Fruit fly (Drosophila melanogaster) whole organism, embryonic: ENCODE data around the gene Pex7.

Experiments used
- CG10147 ChIP-seq: fragments of 200-800 bp; sonication (Bioruptor generic); optimal IDR thresholded peaks from 2 replicates; lab custom pipeline; 2019; ENCODE audit warnings: missing biosample characterization, mild to moderate bottlenecking, missing genetic modification characterization, moderate library complexity
- CG10209 ChIP-seq: fragments of 200-800 bp; sonication (Bioruptor generic); optimal IDR thresholded peaks from 3 replicates; lab custom pipeline; 2017; ENCODE audit warnings: missing biosample characterization, mild to moderate bottlenecking, missing genetic modification characterization, missing genetic modification reagents
- CG11560 ChIP-seq: fragments of 200-800 bp; sonication (Bioruptor generic); IDR thresholded peaks from 3 replicates; pipeline ENCODE4 v1.3.6; 2022; ENCODE audit warnings: missing biosample characterization, missing genetic modification characterization
- CG13287 ChIP-seq: fragments of 200-800 bp; sonication (Bioruptor generic); IDR thresholded peaks from 2 replicates; pipeline ENCODE4 v1.3.6; 2022; ENCODE audit warnings: missing biosample characterization, missing genetic modification characterization; ENCODE audit not compliant: partially characterized antibody
- CG13296 ChIP-seq: fragments of 200-800 bp; sonication (Bioruptor generic); optimal IDR thresholded peaks from 3 replicates; lab custom pipeline; 2018; ENCODE audit warnings: missing biosample characterization, mild to moderate bottlenecking, missing genetic modification characterization
- CG14441 ChIP-seq: fragments of 200-800 bp; sonication (Bioruptor generic); IDR thresholded peaks from 2 replicates; pipeline ENCODE4 v1.3.6; 2022; ENCODE audit warnings: missing biosample characterization, missing genetic modification characterization
- CG14710 ChIP-seq: fragments of 200-800 bp; sonication (Bioruptor generic); optimal IDR thresholded peaks from 3 replicates; lab custom pipeline; 2019; ENCODE audit warnings: missing biosample characterization, mild to moderate bottlenecking, missing genetic modification characterization, moderate library complexity
- CG15514 ChIP-seq: fragments of 200-800 bp; sonication (Bioruptor generic); optimal IDR thresholded peaks from 3 replicates; lab custom pipeline; 2017; ENCODE audit warnings: missing biosample characterization, missing genetic modification characterization, mild to moderate bottlenecking, moderate library complexity, missing genetic modification reagents
- CG16815 ChIP-seq: fragments of 200-800 bp; sonication (Bioruptor generic); optimal IDR thresholded peaks from 3 replicates; lab custom pipeline; 2017; ENCODE audit warnings: missing biosample characterization, mild to moderate bottlenecking, missing genetic modification characterization
- CG17568 ChIP-seq: fragments of 200-800 bp; sonication (Bioruptor generic); optimal IDR thresholded peaks from 2 replicates; lab custom pipeline; 2018; ENCODE audit warnings: missing biosample characterization, mild to moderate bottlenecking, missing genetic modification characterization, moderate library complexity
- CG17829 ChIP-seq: fragments of 200-800 bp; optimal IDR thresholded peaks from 2 replicates; lab custom pipeline; 2019; ENCODE audit warnings: missing biosample characterization, mild to moderate bottlenecking, missing genetic modification characterization, moderate library complexity
- CG2116 ChIP-seq: fragments of 200-800 bp; sonication (Bioruptor generic); optimal IDR thresholded peaks from 3 replicates; lab custom pipeline; 2018; ENCODE audit warnings: missing biosample characterization, mild to moderate bottlenecking, missing genetic modification characterization
- CG2712 ChIP-seq: fragments of 200-800 bp; optimal IDR thresholded peaks from 3 replicates; lab custom pipeline; 2019; ENCODE audit warnings: missing biosample characterization, mild to moderate bottlenecking, missing genetic modification characterization, moderate library complexity
- CG32532 ChIP-seq: fragments of 200-800 bp; sonication (Bioruptor generic); IDR thresholded peaks from 2 replicates; pipeline ENCODE4 v1.3.6; 2022; ENCODE audit warnings: missing biosample characterization, missing genetic modification characterization
- CG3281 ChIP-seq: fragments of 200-800 bp; sonication (Bioruptor generic); optimal IDR thresholded peaks from 3 replicates; lab custom pipeline; 2017; ENCODE audit warnings: missing biosample characterization, mild to moderate bottlenecking, missing genetic modification characterization
- CG34376 ChIP-seq: fragments of 200-800 bp; sonication (Bioruptor generic); optimal IDR thresholded peaks from 2 replicates; lab custom pipeline; 2018; ENCODE audit warnings: missing biosample characterization, mild to moderate bottlenecking, missing genetic modification characterization
- CG3726 ChIP-seq: fragments of 200-800 bp; sonication (Bioruptor generic); IDR thresholded peaks from 3 replicates; pipeline ENCODE4, ENCODE4 v1.3.6; 2022; ENCODE audit warnings: missing biosample characterization, missing genetic modification characterization
- CG3838 ChIP-seq: fragments of 200-800 bp; sonication (Bioruptor generic); optimal IDR thresholded peaks from 3 replicates; lab custom pipeline; 2016; ENCODE audit warnings: missing biosample characterization, missing genetic modification characterization
- CG3847 ChIP-seq: fragments of 200-800 bp; sonication (Bioruptor generic); IDR thresholded peaks from 2 replicates; pipeline ENCODE4 v1.3.6; 2022; ENCODE audit warnings: missing biosample characterization, missing genetic modification characterization
- CG7963 ChIP-seq: fragments of 200-800 bp; sonication (Bioruptor generic); IDR thresholded peaks from 3 replicates; pipeline ENCODE4 v1.3.6; 2022; ENCODE audit warnings: missing biosample characterization, missing genetic modification characterization; ENCODE audit not compliant: partially characterized antibody
- CG8765 ChIP-seq: fragments of 200-800 bp; sonication (Bioruptor generic); IDR thresholded peaks from 2 replicates; pipeline ENCODE4 v1.3.6; 2022; ENCODE audit warnings: missing biosample characterization, missing genetic modification characterization
- CG8924 ChIP-seq: fragments of 200-800 bp; optimal IDR thresholded peaks from 3 replicates; lab custom pipeline; 2019; ENCODE audit warnings: missing biosample characterization, mild to moderate bottlenecking, missing genetic modification characterization, moderate library complexity
- CHES-1-like ChIP-seq: fragments of 200-800 bp; sonication (Bioruptor generic); optimal IDR thresholded peaks from 2 replicates; lab custom pipeline; 2016; ENCODE audit warnings: missing biosample characterization, missing genetic modification characterization
- Dp ChIP-seq: fragments of 200-800 bp; sonication (Bioruptor generic); optimal IDR thresholded peaks from 2 replicates; lab custom pipeline; 2018; ENCODE audit warnings: missing biosample characterization, mild to moderate bottlenecking, missing genetic modification characterization, moderate library complexity
- Drgx ChIP-seq: fragments of 200-800 bp; sonication (Bioruptor generic); IDR thresholded peaks from 2 replicates; pipeline ENCODE4 v1.3.6; 2022; ENCODE audit warnings: missing biosample characterization, missing genetic modification characterization
- Fer1 ChIP-seq: fragments of 200-800 bp; sonication (Bioruptor generic); optimal IDR thresholded peaks from 2 replicates; lab custom pipeline; 2017; ENCODE audit warnings: missing biosample characterization, mild to moderate bottlenecking, missing genetic modification characterization
- HLH4C ChIP-seq: fragments of 200-800 bp; sonication (Bioruptor generic); IDR thresholded peaks from 3 replicates; pipeline ENCODE4 v1.3.6; 2022; ENCODE audit warnings: missing biosample characterization, missing genetic modification characterization; ENCODE audit not compliant: partially characterized antibody
- Hey ChIP-seq: fragments of 200-800 bp; sonication (Bioruptor generic); optimal IDR thresholded peaks from 3 replicates; lab custom pipeline; 2018; ENCODE audit warnings: missing biosample characterization, mild to moderate bottlenecking, missing genetic modification characterization
- Lim3 ChIP-seq: fragments of 200-800 bp; sonication (Bioruptor generic); IDR thresholded peaks from 2 replicates; pipeline ENCODE4 v1.3.6; 2022; ENCODE audit warnings: missing biosample characterization, missing genetic modification characterization
- Mad ChIP-seq: fragments of 200-800 bp; sonication (Bioruptor generic); optimal IDR thresholded peaks from 2 replicates; lab custom pipeline; 2016; ENCODE audit warnings: missing biosample characterization, missing genetic modification characterization
- Max ChIP-seq: fragments of 200-800 bp; sonication (Bioruptor generic); optimal IDR thresholded peaks from 2 replicates; lab custom pipeline; 2016; ENCODE audit warnings: missing biosample characterization, mild to moderate bottlenecking, missing genetic modification characterization
- Opbp ChIP-seq: fragments of 200-800 bp; sonication (Bioruptor generic); IDR thresholded peaks from 3 replicates; pipeline ENCODE4 v1.3.6; 2022; ENCODE audit warnings: missing biosample characterization, missing genetic modification characterization; ENCODE audit not compliant: partially characterized antibody
- abd-A ChIP-seq: fragments of 200-800 bp; sonication (Bioruptor generic); optimal IDR thresholded peaks from 3 replicates; lab custom pipeline; 2019; ENCODE audit warnings: missing biosample characterization, mild to moderate bottlenecking, missing genetic modification characterization, moderate library complexity
- al ChIP-seq: fragments of 200-800 bp; sonication (Bioruptor generic); IDR thresholded peaks from 2 replicates; pipeline ENCODE4 v1.3.6; 2022; ENCODE audit warnings: missing biosample characterization, missing genetic modification characterization
- ato ChIP-seq: fragments of 200-800 bp; sonication (Bioruptor generic); IDR thresholded peaks from 2 replicates; pipeline ENCODE4 v1.3.6; 2022; ENCODE audit warnings: missing biosample characterization, missing genetic modification characterization; ENCODE audit not compliant: partially characterized antibody
- en ChIP-seq: fragments of 200-800 bp; sonication (Bioruptor generic); optimal IDR thresholded peaks from 2 replicates; lab custom pipeline; 2016; ENCODE audit warnings: missing biosample characterization, missing genetic modification characterization
- eve ChIP-seq, 2 experiments: fragments of >200 bp; optimal IDR thresholded peaks; 2 replicates each; lab custom pipeline; 2017; ENCODE audit warnings: missing biosample characterization in 2 of 2, missing genetic modification characterization in 2 of 2
- eyg ChIP-seq: fragments of 200-800 bp; sonication (Bioruptor generic); optimal IDR thresholded peaks from 3 replicates; lab custom pipeline; 2016; ENCODE audit warnings: missing biosample characterization, missing genetic modification characterization
- jumu ChIP-seq: fragments of 200-800 bp; sonication (Bioruptor generic); optimal IDR thresholded peaks from 3 replicates; lab custom pipeline; 2016; ENCODE audit warnings: missing biosample characterization, missing genetic modification characterization
- lbe ChIP-seq: fragments of 200-800 bp; sonication (Bioruptor generic); optimal IDR thresholded peaks from 2 replicates; lab custom pipeline; 2016; ENCODE audit warnings: missing biosample characterization, mild to moderate bottlenecking, missing genetic modification characterization
- lov ChIP-seq, 2 experiments: fragments of 200-800 bp in 1 of 2; fragments of >200 bp in 1 of 2; sonication (Bioruptor generic) in 1 of 2; IDR thresholded peaks in 1 of 2; optimal IDR thresholded peaks in 1 of 2; 2 replicates in 1 of 2; 3 replicates in 1 of 2; pipeline versions ENCODE4 v1.3.6 to Lab custom; 2017 to 2022; ENCODE audit warnings: missing biosample characterization in 1 of 2, missing genetic modification characterization in 1 of 2
- nau ChIP-seq: fragments of 200-800 bp; sonication (Bioruptor generic); optimal IDR thresholded peaks from 3 replicates; lab custom pipeline; 2017; ENCODE audit warnings: missing biosample characterization, mild to moderate bottlenecking, missing genetic modification characterization, missing genetic modification reagents
- pho ChIP-seq: fragments of 200-800 bp; sonication (Bioruptor generic); optimal IDR thresholded peaks from 2 replicates; lab custom pipeline; 2016; ENCODE audit warnings: missing biosample characterization, missing genetic modification characterization
- repo ChIP-seq: fragments of 200-800 bp; sonication (Bioruptor generic); optimal IDR thresholded peaks from 2 replicates; lab custom pipeline; 2016; ENCODE audit warnings: missing biosample characterization, missing genetic modification characterization
- slp2 ChIP-seq: fragments of 200-800 bp; sonication (Bioruptor generic); optimal IDR thresholded peaks from 2 replicates; lab custom pipeline; 2016; ENCODE audit warnings: missing biosample characterization, missing genetic modification characterization
- sob ChIP-seq: fragments of 200-800 bp; sonication (Bioruptor generic); IDR thresholded peaks from 2 replicates; pipeline ENCODE4 v1.3.6; 2022; ENCODE audit warnings: missing biosample characterization, missing genetic modification characterization
- sug ChIP-seq: fragments of 200-800 bp; optimal IDR thresholded peaks from 2 replicates; lab custom pipeline; 2019; ENCODE audit warnings: missing biosample characterization, mild to moderate bottlenecking, missing genetic modification characterization, moderate library complexity
- toy ChIP-seq: fragments of 200-800 bp; sonication (Bioruptor generic); IDR thresholded peaks from 2 replicates; pipeline ENCODE4 v1.3.6; 2022; ENCODE audit warnings: missing biosample characterization, missing genetic modification characterization
- wdn ChIP-seq: fragments of 200-800 bp; sonication (Bioruptor generic); IDR thresholded peaks from 2 replicates; pipeline ENCODE4 v1.3.6; 2022; ENCODE audit warnings: missing biosample characterization, missing genetic modification characterization
- yki ChIP-seq: fragments of >200 bp; optimal IDR thresholded peaks from 3 replicates; lab custom pipeline; 2018

Gene Pex7

DNA sequence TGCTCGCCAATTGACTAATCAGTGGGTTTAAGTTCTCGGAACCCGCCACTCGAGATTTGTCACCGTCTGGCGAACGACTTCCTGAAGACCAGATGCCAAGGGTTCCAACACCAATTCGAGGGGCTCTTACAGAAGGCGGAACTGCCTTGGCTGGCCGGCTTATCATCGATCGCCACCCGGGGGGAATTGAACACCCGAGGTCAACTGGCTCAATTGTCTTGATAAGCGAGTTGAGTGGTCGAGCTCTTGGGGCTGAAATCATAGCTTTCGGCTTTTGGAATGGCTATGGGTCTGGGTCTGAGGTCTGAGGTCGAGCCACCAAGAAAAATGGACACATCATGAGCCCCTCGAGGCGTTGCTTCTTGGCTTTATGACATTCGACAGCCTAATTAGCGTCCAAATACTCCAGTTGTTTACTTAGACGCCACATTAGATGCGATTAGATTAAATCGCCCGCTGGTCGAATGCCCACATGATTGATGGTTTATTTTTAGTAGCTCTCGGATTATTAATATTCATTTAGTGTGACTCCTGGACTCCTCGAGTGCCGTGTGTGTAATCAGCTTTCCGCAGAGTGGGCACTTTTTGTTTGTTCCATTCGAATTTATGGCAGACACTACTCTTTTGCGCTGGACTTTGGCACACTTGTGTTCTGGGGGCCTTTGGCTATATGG lies 51.7 kb downstream of the Pex7 start (continued):
- peak; percentile 23 for TF ChIP-seq abd-A (tag; lab: Kevin White, UChicago)
- no peak for TF ChIP-seq Max (GFP tag; lab: Kevin White, UChicago)
- TF ChIP-seq CG17829 = no peak
- no peak for TF ChIP-seq CG17568 (GFP tag; lab: Kevin White, UChicago)
- TF ChIP-seq CG10209 = no peak
- peak; percentile 0 for TF ChIP-seq CG15514
- TF ChIP-seq CG7963 = no peak
- no peak for TF ChIP-seq sob (GFP tag; lab: Robert Waterston, UW)
- no peak for TF ChIP-seq jumu
- no peak for TF ChIP-seq CG32532
- no peak for TF ChIP-seq yki
- no peak for TF ChIP-seq lov (optimal IDR thresholded peaks at IDR 0.05; lab: Kevin White, UChicago)
- no peak for TF ChIP-seq lov (GFP tag; IDR thresholded peaks at IDR 0.05; lab: Robert Waterston, UW)
- peak; percentile 85 for TF ChIP-seq CG34376 (GFP tag; lab: Kevin White, UChicago)
- TF ChIP-seq CG13296 (GFP tag; lab: Kevin White, UChicago) = peak; percentile 22
- TF ChIP-seq CG8765 = no peak
- TF ChIP-seq sug (tag; lab: Kevin White, UChicago) = peak; percentile 99
- TF ChIP-seq HLH4C (GFP tag; lab: Robert Waterston, UW) = no peak
- no peak for TF ChIP-seq ato
- no peak for TF ChIP-seq al (GFP tag; lab: Robert Waterston, UW)
- peak; percentile 36 for TF ChIP-seq Fer1 (GFP tag; lab: Kevin White, UChicago)
- no peak for TF ChIP-seq CG8924 (tag; lab: Kevin White, UChicago)
- TF ChIP-seq CG14710 (tag; lab: Kevin White, UChicago) = no peak
- TF ChIP-seq CG10147 = no peak
- TF ChIP-seq Hey = peak; percentile 72
- no peak for TF ChIP-seq repo (GFP tag; lab: Kevin White, UChicago)
- no peak for TF ChIP-seq Drgx
- TF ChIP-seq Mad (GFP tag; lab: Kevin White, UChicago) = no peak
- TF ChIP-seq toy (GFP tag; lab: Robert Waterston, UW) = no peak
- no peak for TF ChIP-seq CG3838
- no peak for TF ChIP-seq Lim3
- TF ChIP-seq Dp (GFP tag; lab: Kevin White, UChicago) = no peak
- peak; percentile 20; the same call in 1 of the 2 replicates for TF ChIP-seq CG14441 (GFP tag; lab: Robert Waterston, UW)
- no peak for TF ChIP-seq CG3726
- no peak for TF ChIP-seq en (GFP tag; lab: Kevin White, UChicago)
- TF ChIP-seq CHES-1-like = no peak
- no peak for TF ChIP-seq slp2 (GFP tag; lab: Kevin White, UChicago)
- no peak for TF ChIP-seq wdn
- no peak for TF ChIP-seq CG3281 (GFP tag; lab: Kevin White, UChicago)
- no peak for TF ChIP-seq CG13287 (GFP tag; lab: Robert Waterston, UW)
- no peak for TF ChIP-seq eyg (GFP tag; lab: Kevin White, UChicago)
- no peak for TF ChIP-seq nau (GFP tag; lab: Kevin White, UChicago)
- TF ChIP-seq Opbp (GFP tag; lab: Robert Waterston, UW) = no peak
- no peak for TF ChIP-seq eve (GFP tag; optimal IDR thresholded peaks at IDR 0.05; lab: Kevin White, UChicago)
- no peak for TF ChIP-seq lbe (GFP tag; lab: Kevin White, UChicago)
- no peak for TF ChIP-seq pho (GFP tag; lab: Kevin White, UChicago)
- TF ChIP-seq CG11560 = no peak
- TF ChIP-seq CG2116 (GFP tag; lab: Kevin White, UChicago) = no peak
- TF ChIP-seq CG16815 (GFP tag; lab: Kevin White, UChicago) = no peak
- TF ChIP-seq CG2712 = no peak
- TF ChIP-seq CG3847 (GFP tag; lab: Robert Waterston, UW) = no peak
